Worm (Caenorhabditis elegans) whole organism, L1 larva: ENCODE data around the gene T26A5.8.
A peak's percentile ranks its signal among the peaks of the same experiment; 100 is the strongest.

Source experiments
- C16A3.4 ChIP-seq: fragments of 150-350 bp; optimal IDR thresholded peaks from 2 replicates; lab custom pipeline; 2014; ENCODE audit warnings: missing biosample characterization, missing genetic modification characterization
- C34B4.2 ChIP-seq: sonication (generic microtip); optimal IDR thresholded peaks from 2 replicates; lab custom pipeline; 2017; ENCODE audit warnings: mild to moderate bottlenecking, missing genetic modification characterization, missing compliant biosample characterization
- F16B12.6 ChIP-seq: fragments of 150-350 bp; optimal IDR thresholded peaks from 2 replicates; lab custom pipeline; 2014; ENCODE audit warnings: missing biosample characterization, missing genetic modification characterization
- alr-1 ChIP-seq: fragments of 200-800 bp; sonication (Bioruptor generic); optimal IDR thresholded peaks from 2 replicates; lab custom pipeline; 2018; ENCODE audit warnings: borderline replicate concordance, mild to moderate bottlenecking, missing genetic modification characterization, missing compliant biosample characterization
- aly-2 ChIP-seq: fragments of 150-350 bp; optimal IDR thresholded peaks from 2 replicates; lab custom pipeline; 2014; ENCODE audit warnings: missing biosample characterization, missing genetic modification characterization
- ama-1 ChIP-seq: fragments of 150-350 bp; optimal IDR thresholded peaks from 2 replicates; lab custom pipeline; 2014
- ceh-63 ChIP-seq: fragments of 200-800 bp; sonication (Bioruptor generic); optimal IDR thresholded peaks from 2 replicates; lab custom pipeline; 2018; ENCODE audit warnings: mild to moderate bottlenecking, missing genetic modification characterization, missing compliant biosample characterization
- ceh-88 ChIP-seq: fragments of 200-800 bp; sonication (Bioruptor generic); IDR thresholded peaks from 2 replicates; pipeline ENCODE4 v1.3.6; 2022; ENCODE audit warnings: missing genetic modification characterization, missing compliant biosample characterization
- ces-1 ChIP-seq: fragments of 150-350 bp; optimal IDR thresholded peaks from 2 replicates; lab custom pipeline; 2014; ENCODE audit warnings: missing biosample characterization, missing genetic modification reagents, missing genetic modification characterization
- dsc-1 ChIP-seq: sonication (generic microtip); optimal IDR thresholded peaks from 2 replicates; lab custom pipeline; 2016; ENCODE audit warnings: mild to moderate bottlenecking, missing genetic modification characterization, missing compliant biosample characterization
- efl-1 ChIP-seq, 4 experiments: fragments of 150-350 bp; optimal IDR thresholded peaks in 3 of 4; peaks in 1 of 4; 1 replicate in 1 of 4; 2 replicates in 3 of 4; lab custom pipeline; 2014; ENCODE audit warnings: missing biosample characterization in 2 of 4, missing genetic modification characterization in 2 of 4, missing genetic modification reagents in 2 of 4
- egl-13 ChIP-seq: sonication (generic microtip); optimal IDR thresholded peaks from 2 replicates; lab custom pipeline; 2016; ENCODE audit warnings: missing genotype, missing genetic modification reagents, missing genetic modification characterization, missing compliant biosample characterization
- egl-27 ChIP-seq, 2 experiments: fragments of 150-350 bp in 1 of 2; sonication (generic microtip); optimal IDR thresholded peaks; 3 replicates each; lab custom pipeline; 2017 to 2018; ENCODE audit warnings: missing biosample characterization in 2 of 2, missing genetic modification characterization in 2 of 2, missing genetic modification reagents in 2 of 2
- elt-2 ChIP-seq: sonication (generic microtip); optimal IDR thresholded peaks from 2 replicates; lab custom pipeline; 2016; ENCODE audit warnings: missing genetic modification characterization, mild to moderate bottlenecking, inconsistent platforms, missing compliant biosample characterization, missing genetic modification reagents
- elt-3 ChIP-seq, 6 experiments: fragments of 150-350 bp in 1 of 6; sonication (generic microtip); optimal IDR thresholded peaks; 2 replicates each; lab custom pipeline; 2017 to 2018; ENCODE audit warnings: missing biosample characterization in 6 of 6, missing genetic modification characterization in 6 of 6, inconsistent platforms in 1 of 6
- fkh-10 ChIP-seq: sonication (generic microtip); optimal IDR thresholded peaks from 2 replicates; lab custom pipeline; 2017; ENCODE audit warnings: missing biosample characterization, missing genetic modification reagents, missing genetic modification characterization
- hlh-17 ChIP-seq: fragments of 200-800 bp; sonication (Bioruptor generic); optimal IDR thresholded peaks from 2 replicates; lab custom pipeline; 2018; ENCODE audit warnings: missing genetic modification characterization, mild to moderate bottlenecking, missing compliant biosample characterization, moderate library complexity, borderline replicate concordance
- hlh-4 ChIP-seq: sonication (generic microtip); optimal IDR thresholded peaks from 2 replicates; lab custom pipeline; 2016; ENCODE audit warnings: mild to moderate bottlenecking, missing genetic modification characterization, missing compliant biosample characterization
- lin-13 ChIP-seq: fragments of 150-350 bp; optimal IDR thresholded peaks from 2 replicates; lab custom pipeline; 2014; ENCODE audit warnings: missing biosample characterization, missing genetic modification reagents, missing genetic modification characterization
- lin-15B ChIP-seq: fragments of 150-350 bp; sonication (generic microtip); optimal IDR thresholded peaks from 3 replicates; lab custom pipeline; 2014; ENCODE audit warnings: missing biosample characterization, missing genetic modification characterization
- lir-3 ChIP-seq: sonication (generic microtip); optimal IDR thresholded peaks from 2 replicates; lab custom pipeline; 2016; ENCODE audit warnings: mild to moderate bottlenecking, missing genetic modification characterization, moderate library complexity, missing compliant biosample characterization; ENCODE audit not compliant: poor library complexity
- lsy-2 ChIP-seq, 2 experiments: fragments of 150-350 bp; optimal IDR thresholded peaks; 2 replicates each; lab custom pipeline; 2014; ENCODE audit warnings: missing biosample characterization in 2 of 2, missing genetic modification characterization in 2 of 2
- mef-2 ChIP-seq: fragments of 150-350 bp; optimal IDR thresholded peaks from 2 replicates; lab custom pipeline; 2014; ENCODE audit warnings: missing biosample characterization, missing genetic modification characterization
- nhr-11 ChIP-seq: fragments of 150-350 bp; optimal IDR thresholded peaks from 2 replicates; lab custom pipeline; 2014; ENCODE audit warnings: missing biosample characterization, missing genetic modification characterization
- nhr-12 ChIP-seq: sonication (generic microtip); optimal IDR thresholded peaks from 2 replicates; lab custom pipeline; 2017; ENCODE audit warnings: missing biosample characterization, missing genetic modification characterization
- nhr-19 ChIP-seq: fragments of 200-800 bp; sonication (Bioruptor generic); conservative IDR thresholded peaks from 2 replicates; pipeline ENCODE4 v1.3.6; 2022; ENCODE audit warnings: missing genetic modification characterization, missing compliant biosample characterization
- nhr-237 ChIP-seq: fragments of 150-350 bp; optimal IDR thresholded peaks from 2 replicates; lab custom pipeline; 2014; ENCODE audit warnings: missing biosample characterization, missing genetic modification characterization
- nhr-28 ChIP-seq: fragments of 150-350 bp; optimal IDR thresholded peaks from 2 replicates; lab custom pipeline; 2014; ENCODE audit warnings: missing biosample characterization, missing genetic modification characterization
- nhr-47 ChIP-seq: sonication (generic microtip); optimal IDR thresholded peaks from 2 replicates; lab custom pipeline; 2016; ENCODE audit warnings: mild to moderate bottlenecking, missing genetic modification characterization, moderate library complexity, missing compliant biosample characterization
- nhr-85 ChIP-seq: sonication (generic microtip); peaks from one replicate; lab custom pipeline; 2016; ENCODE audit warnings: missing genetic modification characterization, inconsistent platforms, missing compliant biosample characterization
- pag-3 ChIP-seq: sonication (generic microtip); optimal IDR thresholded peaks from 2 replicates; lab custom pipeline; 2017; ENCODE audit warnings: missing genetic modification characterization, mild to moderate bottlenecking, missing compliant biosample characterization, antibody characterized with exemption, borderline replicate concordance; ENCODE audit not compliant: insufficient read depth
- pqm-1 ChIP-seq: sonication (generic microtip); optimal IDR thresholded peaks from 3 replicates; lab custom pipeline; 2017; ENCODE audit warnings: missing biosample characterization, missing genetic modification characterization
- rnt-1 ChIP-seq: sonication (generic microtip); optimal IDR thresholded peaks from 2 replicates; lab custom pipeline; 2016; ENCODE audit warnings: mild to moderate bottlenecking, missing genetic modification characterization, moderate library complexity, missing compliant biosample characterization
- sup-37 ChIP-seq: fragments of 200-800 bp; sonication (Bioruptor generic); optimal IDR thresholded peaks from 2 replicates; lab custom pipeline; 2018; ENCODE audit warnings: mild to moderate bottlenecking, missing genetic modification characterization, missing compliant biosample characterization
- tbx-2 ChIP-seq: sonication (generic microtip); optimal IDR thresholded peaks from 2 replicates; lab custom pipeline; 2016; ENCODE audit warnings: missing genetic modification characterization, missing compliant biosample characterization
- unc-130 ChIP-seq: fragments of 150-350 bp; optimal IDR thresholded peaks from 2 replicates; lab custom pipeline; 2017; ENCODE audit warnings: missing biosample characterization, missing genetic modification characterization, inconsistent platforms
- unc-30 ChIP-seq: sonication (generic microtip); optimal IDR thresholded peaks from 2 replicates; lab custom pipeline; 2017; ENCODE audit warnings: missing biosample characterization, missing genetic modification characterization
- unc-86 ChIP-seq: sonication (generic microtip); optimal IDR thresholded peaks from 2 replicates; lab custom pipeline; 2016; ENCODE audit warnings: missing genetic modification characterization, missing compliant biosample characterization
- vab-15 ChIP-seq: sonication (generic microtip); optimal IDR thresholded peaks from 2 replicates; lab custom pipeline; 2017; ENCODE audit warnings: missing genotype, mild to moderate bottlenecking, missing genetic modification characterization, missing compliant biosample characterization
- xbp-1 ChIP-seq: sonication (generic microtip); optimal IDR thresholded peaks from 2 replicates; lab custom pipeline; 2016; ENCODE audit warnings: missing genetic modification characterization, missing compliant biosample characterization
- zip-4 ChIP-seq: fragments of 200-800 bp; sonication (Bioruptor generic); optimal IDR thresholded peaks from 2 replicates; lab custom pipeline; 2018; ENCODE audit warnings: mild to moderate bottlenecking, missing genetic modification characterization, moderate library complexity, missing compliant biosample characterization

The T26A5.8 gene

ce11 chrIII:6495191-6495723 lies 32.6 kb upstream of the T26A5.8 start, which contains the start of gene F23F12.13:
F23F12.13 (plus strand) TSS chrIII:6495673.
- TF ChIP-seq efl-1 (optimal IDR thresholded peaks at IDR 0.05; lab: Kevin White, UChicago) = no peak
- peak in 1 of 2 experiments; percentile 69 for TF ChIP-seq efl-1 (GFP tag; optimal IDR thresholded peaks at IDR 0.05 in 1 of 2; lab: Kevin White, UChicago)
- peak; percentile 84 for TF ChIP-seq elt-2 (tag; lab: Kevin White, UChicago)
- TF ChIP-seq ceh-88 (GFP tag; lab: Robert Waterston, UW) = no peak

- TF ChIP-seq F16B12.6 (tag; lab: Kevin White, UChicago) (no peak), C34B4.2 (tag; lab: Kevin White, UChicago) (no peak), nhr-28 (no peak), pqm-1 (tag; lab: Kevin White, UChicago) (no peak), ces-1 (GFP tag; lab: Kevin White, UChicago) (no peak), lir-3 (tag; lab: Kevin White, UChicago) (no peak), sup-37 (GFP tag; lab: Kevin White, UChicago) (no peak)
Observed at ce11 chrIII:6492807-6493206, 30.2 kb upstream of the T26A5.8 start, which contains the start of gene srb-11. srb-11 (minus strand) TSS chrIII:6492907.

- no peak for TF ChIP-seq lsy-2 (tag; optimal IDR thresholded peaks at IDR 0.05; lab: Kevin White, UChicago)
- no peak for TF ChIP-seq nhr-85 (tag; lab: Kevin White, UChicago)
- TF ChIP-seq lin-13 (GFP tag; lab: Kevin White, UChicago) = no peak
- TF ChIP-seq pag-3 (tag; lab: Kevin White, UChicago) = no peak
- no peak for TF ChIP-seq xbp-1 (tag; lab: Kevin White, UChicago)
- TF ChIP-seq hlh-17 (GFP tag; lab: Kevin White, UChicago) = no peak
Observed at ce11 chrIII:6490989-6491388, 28.3 kb upstream of the T26A5.8 start.

- TF ChIP-seq dsc-1 (tag; lab: Kevin White, UChicago) = no peak
- TF ChIP-seq vab-15 (tag; lab: Kevin White, UChicago) = no peak
- no peak for TF ChIP-seq lin-13 (GFP tag; lab: Kevin White, UChicago)
- TF ChIP-seq elt-3 (tag; optimal IDR thresholded peaks at IDR 0.05; lab: Kevin White, UChicago) = no peak
- TF ChIP-seq zip-4 (GFP tag; lab: Kevin White, UChicago) = no peak
- no peak for TF ChIP-seq ceh-88 (GFP tag; lab: Robert Waterston, UW)
- TF ChIP-seq mef-2 (tag; lab: Kevin White, UChicago) = no peak
- TF ChIP-seq nhr-28 = no peak
- TF ChIP-seq aly-2 (tag; lab: Kevin White, UChicago) = no peak
Observed at ce11 chrIII:6489493-6489892, 26.8 kb upstream of the T26A5.8 start, which contains the start of gene rpt-3. rpt-3 (plus strand) TSS chrIII:6489793.

ce11 chrIII:6488916-6489315 lies 26.3 kb upstream of the T26A5.8 start:
- TF ChIP-seq egl-27 (tag; optimal IDR thresholded peaks at IDR 0.05; lab: Kevin White, UChicago) (no peak), nhr-12 (tag; lab: Kevin White, UChicago) (no peak), nhr-11 (tag; lab: Kevin White, UChicago) (no peak), nhr-85 (tag; lab: Kevin White, UChicago) (peak; percentile 79), C16A3.4 (peak; percentile 49), nhr-237 (no peak), unc-130 (tag; lab: Kevin White, UChicago) (no peak), egl-13 (tag; lab: Kevin White, UChicago) (no peak), C34B4.2 (tag; lab: Kevin White, UChicago) (no peak), pqm-1 (tag; lab: Kevin White, UChicago) (no peak), lin-13 (GFP tag; lab: Kevin White, UChicago) (peak; percentile 16), alr-1 (no peak), unc-30 (no peak), tbx-2 (tag; lab: Kevin White, UChicago) (no peak), vab-15 (tag; lab: Kevin White, UChicago) (no peak), zip-4 (GFP tag; lab: Kevin White, UChicago) (no peak), lin-15B (tag; lab: Kevin White, UChicago) (peak; percentile 13), rnt-1 (tag; lab: Kevin White, UChicago) (peak; percentile 52), hlh-4 (tag; lab: Kevin White, UChicago) (no peak), nhr-19 (GFP tag; lab: Robert Waterston, UW) (peak; percentile 55), efl-1 (optimal IDR thresholded peaks at IDR 0.05; lab: Kevin White, UChicago) (peak; percentile 64 to 77), efl-1 (GFP tag; optimal IDR thresholded peaks at IDR 0.05 in 1 of 2; lab: Kevin White, UChicago) (peak; percentile 72 to 96), fkh-10 (GFP tag; lab: Kevin White, UChicago) (no peak), unc-86 (no peak), nhr-47 (tag; lab: Kevin White, UChicago) (no peak), ceh-63 (no peak), ama-1 (lab: Kevin White, UChicago) (no peak), pag-3 (tag; lab: Kevin White, UChicago) (no peak)
